Fruit fly (Drosophila melanogaster): ENCODE results near the gene CG31103.

dm6 chr3R:25249145-25250141 is 30.3 kb downstream of the CG31103 start, which contains the start of gene Nup358:
- TF ChIP-seq CG8478 (optimal IDR thresholded peaks at IDR 0.05) (no peak), CTCF (optimal IDR thresholded peaks at IDR 0.05) (peak; percentile 8 to 30)

Measured in S2 (cell line).